Fruit fly (Drosophila melanogaster) whole organism, embryonic: ENCODE results near the gene CG5850.

Experiments used
- Adf1 ChIP-seq: fragments of 200-800 bp; sonication (Bioruptor generic); IDR thresholded peaks from 2 replicates; pipeline ENCODE4 v1.3.6; 2022; ENCODE audit warnings: missing biosample characterization, missing genetic modification characterization
- Blimp-1 ChIP-seq: fragments of 200-800 bp; sonication (Bioruptor generic); optimal IDR thresholded peaks from 3 replicates; lab custom pipeline; 2018; ENCODE audit warnings: missing biosample characterization, missing genetic modification characterization, mild to moderate bottlenecking, moderate library complexity, missing genetic modification reagents
- CG10366 ChIP-seq: fragments of 200-800 bp; sonication (Bioruptor generic); IDR thresholded peaks from 2 replicates; pipeline ENCODE4 v1.3.6; 2022; ENCODE audit warnings: missing biosample characterization, missing genetic modification characterization
- CG10543 ChIP-seq: fragments of 200-800 bp; sonication (Bioruptor generic); optimal IDR thresholded peaks from 3 replicates; lab custom pipeline; 2017; ENCODE audit warnings: missing biosample characterization, mild to moderate bottlenecking, missing genetic modification characterization, moderate library complexity
- CG10959 ChIP-seq: fragments of 200-800 bp; sonication (Bioruptor generic); IDR thresholded peaks from 2 replicates; pipeline ENCODE4 v1.3.6; 2022; ENCODE audit warnings: missing biosample characterization, missing genetic modification characterization
- CG11456 ChIP-seq: fragments of 200-800 bp; sonication (Bioruptor generic); IDR thresholded peaks from 3 replicates; pipeline ENCODE4 v1.3.6; 2022; ENCODE audit warnings: missing biosample characterization, missing genetic modification characterization
- CG11695 ChIP-seq: fragments of 200-800 bp; sonication (Bioruptor generic); IDR thresholded peaks from 3 replicates; pipeline ENCODE4 v1.3.6; 2022; ENCODE audit warnings: missing biosample characterization, missing genetic modification characterization
- CG12942 ChIP-seq: fragments of 200-800 bp; sonication (Bioruptor generic); optimal IDR thresholded peaks from 3 replicates; lab custom pipeline; 2016; ENCODE audit warnings: missing biosample characterization, missing genetic modification characterization
- CG14050 ChIP-seq: fragments of 200-800 bp; sonication (Bioruptor generic); IDR thresholded peaks from 3 replicates; pipeline ENCODE4 v1.3.6; 2022; ENCODE audit warnings: missing biosample characterization, missing genetic modification characterization
- CG15269 ChIP-seq: fragments of 200-800 bp; sonication (Bioruptor generic); optimal IDR thresholded peaks from 2 replicates; lab custom pipeline; 2018; ENCODE audit warnings: missing biosample characterization, mild to moderate bottlenecking, missing genetic modification characterization, moderate library complexity
- CG15696 ChIP-seq: fragments of 200-800 bp; sonication (Bioruptor generic); optimal IDR thresholded peaks from 2 replicates; lab custom pipeline; 2019; ENCODE audit warnings: missing biosample characterization, mild to moderate bottlenecking, missing genetic modification characterization, moderate library complexity
- CG2116 ChIP-seq: fragments of 200-800 bp; sonication (Bioruptor generic); optimal IDR thresholded peaks from 3 replicates; lab custom pipeline; 2018; ENCODE audit warnings: missing biosample characterization, mild to moderate bottlenecking, missing genetic modification characterization
- CG2875 ChIP-seq: fragments of 200-800 bp; sonication (Bioruptor generic); optimal IDR thresholded peaks from 2 replicates; lab custom pipeline; 2017; ENCODE audit warnings: missing biosample characterization, mild to moderate bottlenecking, missing genetic modification characterization, missing genetic modification reagents
- CG30403 ChIP-seq: fragments of 200-800 bp; sonication (Bioruptor generic); optimal IDR thresholded peaks from 3 replicates; lab custom pipeline; 2016; ENCODE audit warnings: missing biosample characterization, missing genetic modification characterization
- CG3407 ChIP-seq: fragments of 200-800 bp; sonication (Bioruptor generic); optimal IDR thresholded peaks from 2 replicates; lab custom pipeline; 2018; ENCODE audit warnings: missing biosample characterization, mild to moderate bottlenecking, missing genetic modification characterization
- CG4424 ChIP-seq: fragments of 200-800 bp; sonication (Bioruptor generic); optimal IDR thresholded peaks from 3 replicates; lab custom pipeline; 2016; ENCODE audit warnings: missing biosample characterization, missing genetic modification characterization
- CG4707 ChIP-seq: fragments of 200-800 bp; sonication (Bioruptor generic); optimal IDR thresholded peaks from 2 replicates; lab custom pipeline; 2018; ENCODE audit warnings: missing biosample characterization, mild to moderate bottlenecking, missing genetic modification characterization, moderate library complexity
- CG5180 ChIP-seq: fragments of 200-800 bp; sonication (Bioruptor generic); optimal IDR thresholded peaks from 3 replicates; lab custom pipeline; 2017; ENCODE audit warnings: missing biosample characterization, missing genetic modification characterization, mild to moderate bottlenecking, moderate library complexity, missing genetic modification reagents
- CG5245 ChIP-seq: fragments of 200-800 bp; sonication (Bioruptor generic); optimal IDR thresholded peaks from 3 replicates; lab custom pipeline; 2016; ENCODE audit warnings: missing biosample characterization, missing genetic modification characterization
- CG6854 ChIP-seq: fragments of 200-800 bp; sonication (Bioruptor generic); optimal IDR thresholded peaks from 3 replicates; lab custom pipeline; 2017; ENCODE audit warnings: missing biosample characterization, mild to moderate bottlenecking, missing genetic modification characterization
- CG8281 ChIP-seq: fragments of 200-800 bp; sonication (Bioruptor generic); optimal IDR thresholded peaks from 2 replicates; lab custom pipeline; 2018; ENCODE audit warnings: missing biosample characterization, mild to moderate bottlenecking, missing genetic modification characterization, moderate library complexity
- Ets97D ChIP-seq: fragments of 200-800 bp; sonication (Bioruptor generic); optimal IDR thresholded peaks from 3 replicates; lab custom pipeline; 2016; ENCODE audit warnings: missing biosample characterization, missing genetic modification characterization
- Hr3 ChIP-seq: fragments of 200-800 bp; sonication (Bioruptor generic); optimal IDR thresholded peaks from 3 replicates; lab custom pipeline; 2016; ENCODE audit warnings: missing biosample characterization, missing genetic modification characterization
- Hsf ChIP-seq: fragments of 200-800 bp; sonication (Bioruptor generic); optimal IDR thresholded peaks from 3 replicates; lab custom pipeline; 2016; ENCODE audit warnings: missing biosample characterization, missing genetic modification characterization
- MBD-R2 ChIP-seq: fragments of 200-800 bp; sonication (Bioruptor generic); IDR thresholded peaks from 2 replicates; pipeline ENCODE4 v1.3.6; 2022; ENCODE audit warnings: missing biosample characterization, missing genetic modification characterization
- Mrtf ChIP-seq: fragments of 200-800 bp; sonication (Bioruptor generic); IDR thresholded peaks from 3 replicates; pipeline ENCODE4 v1.3.6; 2022; ENCODE audit warnings: missing biosample characterization, missing genetic modification characterization
- NK7.1 ChIP-seq: fragments of 200-800 bp; sonication (Bioruptor generic); optimal IDR thresholded peaks from 3 replicates; lab custom pipeline; 2016; ENCODE audit warnings: missing biosample characterization, missing genetic modification characterization
- Nf-YA ChIP-seq: fragments of 200-800 bp; sonication (Bioruptor generic); IDR thresholded peaks from 2 replicates; pipeline ENCODE4 v1.3.6; 2022; ENCODE audit warnings: missing biosample characterization, missing genetic modification characterization
- Poxn ChIP-seq: fragments of 200-800 bp; sonication (Bioruptor generic); IDR thresholded peaks from 2 replicates; pipeline ENCODE4 v1.3.6; 2022; ENCODE audit warnings: missing biosample characterization, missing genetic modification characterization
- Ptx1 ChIP-seq: fragments of 200-800 bp; sonication (Bioruptor generic); IDR thresholded peaks from 2 replicates; pipeline ENCODE4 v1.3.6; 2022; ENCODE audit warnings: missing biosample characterization, missing genetic modification characterization
- Side ChIP-seq: fragments of 200-800 bp; sonication (Bioruptor generic); optimal IDR thresholded peaks from 2 replicates; lab custom pipeline; 2016; ENCODE audit warnings: missing biosample characterization, missing genetic modification characterization
- Sox100B ChIP-seq: fragments of 200-800 bp; sonication (Bioruptor generic); optimal IDR thresholded peaks from 3 replicates; lab custom pipeline; 2018; ENCODE audit warnings: missing biosample characterization, mild to moderate bottlenecking, missing genetic modification characterization
- bsh ChIP-seq, 2 experiments: fragments of 200-800 bp; sonication (Bioruptor generic); optimal IDR thresholded peaks; 2 replicates each; lab custom pipeline; 2017 to 2018; ENCODE audit warnings: mild to moderate bottlenecking in 2 of 2, missing biosample characterization in 2 of 2, missing genetic modification characterization in 2 of 2, moderate library complexity in 1 of 2
- cas ChIP-seq: fragments of 200-800 bp; sonication (Bioruptor generic); IDR thresholded peaks from 2 replicates; pipeline ENCODE4 v1.3.6; 2022; ENCODE audit warnings: missing biosample characterization, missing genetic modification characterization
- chn ChIP-seq: fragments of 200-800 bp; sonication (Bioruptor generic); optimal IDR thresholded peaks from 2 replicates; lab custom pipeline; 2016; ENCODE audit warnings: missing biosample characterization, missing genetic modification characterization
- croc ChIP-seq: fragments of 200-800 bp; sonication (Bioruptor generic); conservative IDR thresholded peaks from 3 replicates; pipeline ENCODE4 v1.3.6; 2022; ENCODE audit warnings: missing biosample characterization, missing genetic modification characterization
- dati ChIP-seq: fragments of 200-800 bp; sonication (Bioruptor generic); IDR thresholded peaks from 2 replicates; pipeline ENCODE4 v1.3.6; 2022; ENCODE audit warnings: missing biosample characterization, missing genetic modification characterization
- exex ChIP-seq: fragments of 200-800 bp; sonication (Bioruptor generic); optimal IDR thresholded peaks from 4 replicates; lab custom pipeline; 2018; ENCODE audit warnings: missing biosample characterization, mild to moderate bottlenecking, missing genetic modification characterization, moderate library complexity
- fd96Cb ChIP-seq: fragments of 200-800 bp; sonication (Bioruptor generic); optimal IDR thresholded peaks from 2 replicates; lab custom pipeline; 2018; ENCODE audit warnings: missing biosample characterization, mild to moderate bottlenecking, missing genetic modification characterization, moderate library complexity
- hkb ChIP-seq, 2 experiments: fragments of 200-800 bp in 1 of 2; fragments of >200 bp in 1 of 2; sonication (Bioruptor generic) in 1 of 2; IDR thresholded peaks in 1 of 2; optimal IDR thresholded peaks in 1 of 2; 2 replicates each; pipeline versions ENCODE4 v1.3.6 to Lab custom; 2017 to 2022; ENCODE audit warnings: missing biosample characterization in 1 of 2, missing genetic modification characterization in 1 of 2
- jumu ChIP-seq: fragments of 200-800 bp; sonication (Bioruptor generic); optimal IDR thresholded peaks from 3 replicates; lab custom pipeline; 2016; ENCODE audit warnings: missing biosample characterization, missing genetic modification characterization
- klu ChIP-seq: fragments of 200-800 bp; sonication (Bioruptor generic); IDR thresholded peaks from 2 replicates; pipeline ENCODE4 v1.3.6; 2022; ENCODE audit warnings: missing biosample characterization, missing genetic modification characterization
- luna ChIP-seq: fragments of 200-800 bp; sonication (Bioruptor generic); optimal IDR thresholded peaks from 2 replicates; lab custom pipeline; 2016; ENCODE audit warnings: missing biosample characterization, missing genetic modification characterization
- mam ChIP-seq: fragments of 200-800 bp; sonication (Bioruptor generic); optimal IDR thresholded peaks from 3 replicates; lab custom pipeline; 2016; ENCODE audit warnings: missing biosample characterization, missing genetic modification characterization
- pb ChIP-seq: fragments of 200-800 bp; sonication (Bioruptor generic); optimal IDR thresholded peaks from 3 replicates; lab custom pipeline; 2016; ENCODE audit warnings: missing biosample characterization, missing genetic modification characterization
- pfk ChIP-seq: fragments of 200-800 bp; sonication (Bioruptor generic); optimal IDR thresholded peaks from 2 replicates; lab custom pipeline; 2018; ENCODE audit warnings: missing biosample characterization, mild to moderate bottlenecking, missing genetic modification characterization, moderate library complexity
- row ChIP-seq: fragments of 200-800 bp; sonication (Bioruptor generic); IDR thresholded peaks from 3 replicates; pipeline ENCODE4 v1.3.6; 2022; ENCODE audit warnings: missing biosample characterization, missing genetic modification characterization
- schlank ChIP-seq: fragments of 200-800 bp; sonication (Bioruptor generic); optimal IDR thresholded peaks from 2 replicates; lab custom pipeline; 2018; ENCODE audit warnings: missing biosample characterization, mild to moderate bottlenecking, missing genetic modification characterization
- sima ChIP-seq: fragments of 200-800 bp; sonication (Bioruptor generic); optimal IDR thresholded peaks from 2 replicates; lab custom pipeline; 2016; ENCODE audit warnings: missing biosample characterization, missing genetic modification characterization
- tin ChIP-seq: fragments of 200-800 bp; sonication (Bioruptor generic); optimal IDR thresholded peaks from 3 replicates; lab custom pipeline; 2016; ENCODE audit warnings: missing biosample characterization, missing genetic modification characterization
- toy ChIP-seq: fragments of 200-800 bp; sonication (Bioruptor generic); IDR thresholded peaks from 2 replicates; pipeline ENCODE4 v1.3.6; 2022; ENCODE audit warnings: missing biosample characterization, missing genetic modification characterization

Gene CG5850

dm6 chr2L:9921401-9921800, 42.3 kb downstream of the CG5850 start, which contains the start of gene CG4592 (continued):
- TF ChIP-seq bsh (GFP tag; optimal IDR thresholded peaks at IDR 0.05; lab: Kevin White, UChicago) (peak in 1 of 2 experiments; percentile 70), Ptx1 (GFP tag; lab: Robert Waterston, UW) (peak; percentile 43), klu (GFP tag; lab: Robert Waterston, UW) (no peak), Poxn (GFP tag; lab: Robert Waterston, UW) (no peak), Blimp-1 (peak; percentile 51), NK7.1 (GFP tag; lab: Kevin White, UChicago) (no peak), CG12942 (GFP tag; lab: Kevin White, UChicago) (peak; percentile 29), CG10959 (no peak), CG11695 (GFP tag; lab: Robert Waterston, UW) (peak; percentile 39; the same call in 1 of the 3 replicates), CG4707 (GFP tag; lab: Kevin White, UChicago) (no peak), dati (GFP tag; lab: Robert Waterston, UW) (0 out of 2 replicates have a peak, but pooled peaks have one; percentile 35), pb (GFP tag; lab: Kevin White, UChicago) (no peak), Mrtf (peak; percentile 31; the same call in 2 of the 3 replicates), CG2116 (GFP tag; lab: Kevin White, UChicago) (peak; percentile 38), MBD-R2 (peak; percentile 92), row (GFP tag; lab: Robert Waterston, UW) (peak; percentile 81), CG5245 (peak; percentile 48), chn (GFP tag; lab: Kevin White, UChicago) (peak; percentile 42), croc (no peak), Hr3 (GFP tag; lab: Kevin White, UChicago) (peak; percentile 34), CG5180 (GFP tag; lab: Kevin White, UChicago) (no peak), CG11456 (GFP tag; lab: Robert Waterston, UW) (peak; percentile 73; the same call in 2 of the 3 replicates), CG14050 (GFP tag; lab: Robert Waterston, UW) (0 out of 3 replicates have a peak, but pooled peaks have one; percentile 32), Nf-YA (GFP tag; lab: Robert Waterston, UW) (no peak), tin (peak; percentile 57), CG6854 (GFP tag; lab: Kevin White, UChicago) (peak; percentile 46), CG3407 (peak; percentile 21), pfk (GFP tag; lab: Kevin White, UChicago) (peak; percentile 2), hkb (optimal IDR thresholded peaks at IDR 0.05; lab: Kevin White, UChicago) (no peak), hkb (GFP tag; IDR thresholded peaks at IDR 0.05; lab: Robert Waterston, UW) (peak; percentile 84), Hsf (GFP tag; lab: Kevin White, UChicago) (peak; percentile 72), CG10543 (GFP tag; lab: Kevin White, UChicago) (no peak), Side (GFP tag; lab: Kevin White, UChicago) (peak; percentile 31), toy (GFP tag; lab: Robert Waterston, UW) (no peak), sima (GFP tag; lab: Kevin White, UChicago) (no peak), CG10366 (GFP tag; lab: Robert Waterston, UW) (peak; percentile 72), cas (0 out of 2 replicates have a peak, but pooled peaks have one; percentile 37), CG15696 (tag; lab: Kevin White, UChicago) (peak; percentile 39), CG30403 (GFP tag; lab: Kevin White, UChicago) (peak; percentile 71), Adf1 (GFP tag; lab: Robert Waterston, UW) (peak; percentile 18; the same call in 1 of the 2 replicates), exex (peak; percentile 52), schlank (tag; lab: Kevin White, UChicago) (peak; percentile 39), fd96Cb (peak; percentile 41), jumu (peak; percentile 30), mam (GFP tag; lab: Kevin White, UChicago) (peak; percentile 33), CG4424 (GFP tag; lab: Kevin White, UChicago) (peak; percentile 62), CG15269 (tag; lab: Kevin White, UChicago) (no peak), CG2875 (GFP tag; lab: Kevin White, UChicago) (peak; percentile 45), Sox100B (GFP tag; lab: Kevin White, UChicago) (no peak), CG8281 (tag; lab: Kevin White, UChicago) (no peak), Ets97D (peak; percentile 26), luna (GFP tag; lab: Kevin White, UChicago) (no peak)
